Fruit fly (Drosophila melanogaster): Measurements from ENCODE around the gene CG34241.

The CG34241 gene

dm6 chr3L:12138113-12138899 is 10.5 kb downstream of the CG34241 start, which contains the start of the genes ND-SGDH and RhoGAP68F (continued):
- TF ChIP-seq Hmx (GFP tag; optimal IDR thresholded peaks at IDR 0.05) (peak; percentile 38), ham (GFP tag; IDR thresholded peaks at IDR 0.05) (0 out of 2 replicates have a peak, but pooled peaks have one; percentile 43), CG11695 (GFP tag; IDR thresholded peaks at IDR 0.05) (peak; percentile 55; the same call in 2 of the 3 replicates), bowl (GFP tag; IDR thresholded peaks at IDR 0.05) (no peak), sna (GFP tag; IDR thresholded peaks at IDR 0.05; ENCODE audit: partially characterized antibody) (peak; percentile 95), row (GFP tag; IDR thresholded peaks at IDR 0.05) (peak; percentile 94), dimm (GFP tag; IDR thresholded peaks at IDR 0.05) (no peak), Nf-YA (GFP tag; IDR thresholded peaks at IDR 0.05) (no peak), grn (GFP tag; optimal IDR thresholded peaks at IDR 0.05) (peak; percentile 8), Meics (GFP tag; optimal IDR thresholded peaks at IDR 0.05) (peak; percentile 66), CG12659 (GFP tag; optimal IDR thresholded peaks at IDR 0.05) (peak; percentile 89), CG9817 (tag; optimal IDR thresholded peaks at IDR 0.05) (peak; percentile 83), zfh1 (GFP tag; IDR thresholded peaks at IDR 0.05) (peak; percentile 60; the same call in 2 of the 3 replicates), bab2 (GFP tag; optimal IDR thresholded peaks at IDR 0.05) (peak; percentile 45), BEAF-32 (GFP tag; optimal IDR thresholded peaks at IDR 0.05) (peak; percentile 99), hkb (optimal IDR thresholded peaks at IDR 0.05) (no peak), hkb (GFP tag; IDR thresholded peaks at IDR 0.05) (no peak; the same call in none of the 2 replicates), CG12219 (GFP tag; optimal IDR thresholded peaks at IDR 0.05) (no peak), tin (GFP tag; optimal IDR thresholded peaks at IDR 0.05) (peak; percentile 77), org-1 (GFP tag; optimal IDR thresholded peaks at IDR 0.05) (no peak), ems (GFP tag; optimal IDR thresholded peaks at IDR 0.05) (peak; percentile 66), ftz-f1 (GFP tag; optimal IDR thresholded peaks at IDR 0.05) (no peak), esg (GFP tag; conservative IDR thresholded peaks at IDR 0.05) (peak; percentile 68), Stat92E (GFP tag; optimal IDR thresholded peaks at IDR 0.05) (peak in 1 of 3 experiments; percentile 1), CG5180 (GFP tag; optimal IDR thresholded peaks at IDR 0.05) (no peak), peb (GFP tag; IDR thresholded peaks at IDR 0.05) (peak; percentile 33; the same call in 1 of the 2 replicates), dati (GFP tag; IDR thresholded peaks at IDR 0.05) (no peak), CG43689 (GFP tag; IDR thresholded peaks at IDR 0.05) (no peak), slou (GFP tag; optimal IDR thresholded peaks at IDR 0.05) (peak; percentile 64), tio (GFP tag; optimal IDR thresholded peaks at IDR 0.05) (peak; percentile 72), CG12236 (GFP tag; optimal IDR thresholded peaks at IDR 0.05) (no peak), eve (GFP tag; optimal IDR thresholded peaks at IDR 0.05) (no peak), CG7556 (GFP tag; optimal IDR thresholded peaks at IDR 0.05) (peak; percentile 74), kah (GFP tag; optimal IDR thresholded peaks at IDR 0.05) (no peak), CG12942 (GFP tag; optimal IDR thresholded peaks at IDR 0.05) (peak; percentile 73), CG12744 (GFP tag; optimal IDR thresholded peaks at IDR 0.05) (peak; percentile 20), pzg (GFP tag; optimal IDR thresholded peaks at IDR 0.05) (peak; percentile 57), CG13296 (GFP tag; optimal IDR thresholded peaks at IDR 0.05) (peak; percentile 70), ind (GFP tag; optimal IDR thresholded peaks at IDR 0.05) (peak; percentile 83), CG1529 (GFP tag; optimal IDR thresholded peaks at IDR 0.05) (peak; percentile 44), Hand (GFP tag; optimal IDR thresholded peaks at IDR 0.05) (peak; percentile 8), fd64A (GFP tag; optimal IDR thresholded peaks at IDR 0.05) (no peak), ato (GFP tag; IDR thresholded peaks at IDR 0.05; ENCODE audit: partially characterized antibody) (peak; percentile 48; the same call in 1 of the 2 replicates), z (GFP tag; IDR thresholded peaks at IDR 0.05) (no peak), C15 (GFP tag; IDR thresholded peaks at IDR 0.05) (no peak), CG31388 (GFP tag; optimal IDR thresholded peaks at IDR 0.05) (peak; percentile 35), knrl (GFP tag; IDR thresholded peaks at IDR 0.05; ENCODE audit: partially characterized antibody) (peak; percentile 99), CG10431 (GFP tag; optimal IDR thresholded peaks at IDR 0.05) (peak; percentile 36), CG6854 (GFP tag; optimal IDR thresholded peaks at IDR 0.05) (no peak)
